Fruit fly (Drosophila melanogaster): ENCODE measurements around the gene MCU.

MCU gene

dm6 chr3L:6605925-6606324, 55.4 kb downstream of the MCU start, which contains the start of gene zpg:
Gene zpg, minus strand, starts transcription at chr3L:6606032.
- peak; percentile 98 for TF ChIP-seq Mnt (GFP tag; optimal IDR thresholded peaks at IDR 0.05)
- peak; percentile 25 for TF ChIP-seq pad (GFP tag; optimal IDR thresholded peaks at IDR 0.05)
- no peak for TF ChIP-seq CG11617 (GFP tag; optimal IDR thresholded peaks at IDR 0.05)
- no peak for TF ChIP-seq CG12768 (GFP tag; optimal IDR thresholded peaks at IDR 0.05)
- TF ChIP-seq kay (GFP tag; ENCODE audit: borderline replicate concordance) = no peak
- TF ChIP-seq CG5204 (GFP tag; optimal IDR thresholded peaks at IDR 0.05) = no peak
- no peak for TF ChIP-seq CG33017 (tag; optimal IDR thresholded peaks at IDR 0.05)
- no peak for TF ChIP-seq Clk (GFP tag; optimal IDR thresholded peaks at IDR 0.05)
- no peak for TF ChIP-seq CG14711 (tag; optimal IDR thresholded peaks at IDR 0.05)
- no peak for TF ChIP-seq cnc (optimal IDR thresholded peaks at IDR 0.05)
- TF ChIP-seq CG7045 (GFP tag; optimal IDR thresholded peaks at IDR 0.05) = no peak
- no peak for TF ChIP-seq CG7101 (tag; optimal IDR thresholded peaks at IDR 0.05)
- TF ChIP-seq cic (GFP tag; optimal IDR thresholded peaks at IDR 0.05) = no peak
- no peak for TF ChIP-seq Hr96 (GFP tag; optimal IDR thresholded peaks at IDR 0.05)
- no peak for TF ChIP-seq toe (GFP tag; optimal IDR thresholded peaks at IDR 0.05)
- TF ChIP-seq tj (GFP tag; optimal IDR thresholded peaks at IDR 0.05) = peak; percentile 12
- TF ChIP-seq bab1 (GFP tag; optimal IDR thresholded peaks at IDR 0.05) = peak; percentile 59
- peak; percentile 23 for TF ChIP-seq Crg-1 (GFP tag; optimal IDR thresholded peaks at IDR 0.05)
- peak; percentile 87 for TF ChIP-seq ovo (GFP tag; optimal IDR thresholded peaks at IDR 0.05)
- TF ChIP-seq CG1620 (GFP tag; optimal IDR thresholded peaks at IDR 0.05) = no peak

- TF ChIP-seq tj (GFP tag; optimal IDR thresholded peaks at IDR 0.05) = no peak
- peak; percentile 28 for TF ChIP-seq pad (GFP tag; optimal IDR thresholded peaks at IDR 0.05)
- peak; percentile 33 for TF ChIP-seq CG7045 (GFP tag; optimal IDR thresholded peaks at IDR 0.05)
- peak; percentile 69 for TF ChIP-seq CG5204 (GFP tag; optimal IDR thresholded peaks at IDR 0.05)
- peak; percentile 37 for TF ChIP-seq CG11617 (GFP tag; optimal IDR thresholded peaks at IDR 0.05)
- TF ChIP-seq Hr96 (GFP tag; optimal IDR thresholded peaks at IDR 0.05) = peak; percentile 30
- TF ChIP-seq Mnt (GFP tag; optimal IDR thresholded peaks at IDR 0.05) = peak; percentile 17
- TF ChIP-seq CG1620 (GFP tag; optimal IDR thresholded peaks at IDR 0.05) = no peak
- TF ChIP-seq cic (GFP tag; optimal IDR thresholded peaks at IDR 0.05) = no peak
- peak; percentile 6 for TF ChIP-seq CG14711 (tag; optimal IDR thresholded peaks at IDR 0.05)
- TF ChIP-seq toe (GFP tag; optimal IDR thresholded peaks at IDR 0.05) = peak; percentile 2
Measured at dm6 chr3L:6608884-6609552, 58.5 kb downstream of the MCU start, which contains the start of gene axed. Gene axed, plus strand, starts transcription at chr3L:6609325.

DNA sequence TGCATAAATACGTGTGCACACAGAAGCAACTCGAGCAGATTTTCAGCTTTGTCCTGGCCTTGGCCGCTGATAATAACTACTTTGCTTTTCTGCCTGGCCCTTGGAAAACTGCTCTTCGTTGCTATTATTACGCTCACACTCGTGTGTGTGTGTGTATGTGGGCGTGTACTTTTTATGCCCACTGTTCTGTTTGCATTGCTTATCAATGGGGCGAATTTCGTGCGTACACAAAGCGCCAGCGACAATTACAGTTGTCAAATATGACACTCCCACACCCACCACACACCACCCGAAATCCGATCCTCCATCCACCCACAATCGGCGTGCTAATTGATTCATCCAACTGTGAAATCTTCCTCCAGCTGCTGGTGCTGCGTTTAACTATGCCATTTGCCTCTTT, 62.1 kb downstream of the MCU start:
- no peak for TF ChIP-seq CG12768 (GFP tag; optimal IDR thresholded peaks at IDR 0.05)
- no peak for TF ChIP-seq Mnt (GFP tag; optimal IDR thresholded peaks at IDR 0.05)
- TF ChIP-seq CG1620 (GFP tag; optimal IDR thresholded peaks at IDR 0.05) = no peak
- no peak for TF ChIP-seq Hr96 (GFP tag; optimal IDR thresholded peaks at IDR 0.05)
- TF ChIP-seq bab1 (GFP tag; optimal IDR thresholded peaks at IDR 0.05) = no peak
- no peak for TF ChIP-seq CG7101 (tag; optimal IDR thresholded peaks at IDR 0.05)
- no peak for TF ChIP-seq Clk (GFP tag; optimal IDR thresholded peaks at IDR 0.05)
- no peak for TF ChIP-seq tj (GFP tag; optimal IDR thresholded peaks at IDR 0.05)
- no peak for TF ChIP-seq pad (GFP tag; optimal IDR thresholded peaks at IDR 0.05)
- TF ChIP-seq CG33017 (tag; optimal IDR thresholded peaks at IDR 0.05) = no peak

- TF ChIP-seq CG11617 (GFP tag; optimal IDR thresholded peaks at IDR 0.05) = no peak
- TF ChIP-seq tj (GFP tag; optimal IDR thresholded peaks at IDR 0.05) = no peak
- TF ChIP-seq CG33017 (tag; optimal IDR thresholded peaks at IDR 0.05) = no peak
- no peak for TF ChIP-seq CG1620 (GFP tag; optimal IDR thresholded peaks at IDR 0.05)
- no peak for TF ChIP-seq Hr96 (GFP tag; optimal IDR thresholded peaks at IDR 0.05)
- no peak for TF ChIP-seq CG14711 (tag; optimal IDR thresholded peaks at IDR 0.05)
- TF ChIP-seq toe (GFP tag; optimal IDR thresholded peaks at IDR 0.05) = no peak
- TF ChIP-seq Clk (GFP tag; optimal IDR thresholded peaks at IDR 0.05) = no peak
- TF ChIP-seq bab1 (GFP tag; optimal IDR thresholded peaks at IDR 0.05) = no peak
- TF ChIP-seq CG12768 (GFP tag; optimal IDR thresholded peaks at IDR 0.05) = no peak
- peak; percentile 37 for TF ChIP-seq cic (GFP tag; optimal IDR thresholded peaks at IDR 0.05)
- peak; percentile 2 for TF ChIP-seq kay (GFP tag; ENCODE audit: borderline replicate concordance)
- no peak for TF ChIP-seq cnc (optimal IDR thresholded peaks at IDR 0.05)
- no peak for TF ChIP-seq ovo (GFP tag; optimal IDR thresholded peaks at IDR 0.05)
Measured at dm6 chr3L:6615181-6615580, 64.6 kb downstream of the MCU start.

- TF ChIP-seq kay (GFP tag; ENCODE audit: borderline replicate concordance) (peak; percentile 28), cnc (optimal IDR thresholded peaks at IDR 0.05) (no peak)
Measured at dm6 chr3L:6619060-6619459, 68.5 kb downstream of the MCU start.

dm6 chr3L:6623669-6624204, 73.2 kb downstream of the MCU start, which contains the start of gene GluRIA:
Gene GluRIA, plus strand, starts transcription at chr3L:6624032.
- TF ChIP-seq kay (GFP tag; ENCODE audit: borderline replicate concordance) (no peak), CG11617 (GFP tag; optimal IDR thresholded peaks at IDR 0.05) (no peak), CG7045 (GFP tag; optimal IDR thresholded peaks at IDR 0.05) (no peak), CG14711 (tag; optimal IDR thresholded peaks at IDR 0.05) (no peak), CG12768 (GFP tag; optimal IDR thresholded peaks at IDR 0.05) (no peak), Crg-1 (GFP tag; optimal IDR thresholded peaks at IDR 0.05) (no peak), Hr96 (GFP tag; optimal IDR thresholded peaks at IDR 0.05) (no peak)
